Fruit fly (Drosophila melanogaster) whole organism: ENCODE data around the gene eIF2beta.
A peak's percentile ranks its signal among the peaks of the same experiment; 100 is the strongest.

ENCODE experiments used
- CG8478 ChIP-seq: fragments of >200 bp; optimal IDR thresholded peaks from 2 replicates; lab custom pipeline; 2018; ENCODE audit warnings: inconsistent platforms
- Dll ChIP-seq: fragments of >200 bp; optimal IDR thresholded peaks from 2 replicates; lab custom pipeline; 2017
- EcR ChIP-seq, 2 experiments: fragments of >200 bp; optimal IDR thresholded peaks; 2 replicates each; lab custom pipeline; 2017; ENCODE audit warnings: missing biosample characterization in 2 of 2, missing genetic modification characterization in 2 of 2, missing genetic modification reagents in 2 of 2
- pan ChIP-seq: fragments of >200 bp; optimal IDR thresholded peaks from 2 replicates; lab custom pipeline; 2017
- psq ChIP-seq: fragments of >200 bp; optimal IDR thresholded peaks from 2 replicates; lab custom pipeline; 2017
- usp ChIP-seq: fragments of >200 bp; optimal IDR thresholded peaks from 2 replicates; lab custom pipeline; 2017; ENCODE audit warnings: missing biosample characterization, missing genetic modification characterization, mixed read lengths

eIF2beta gene

DNA sequence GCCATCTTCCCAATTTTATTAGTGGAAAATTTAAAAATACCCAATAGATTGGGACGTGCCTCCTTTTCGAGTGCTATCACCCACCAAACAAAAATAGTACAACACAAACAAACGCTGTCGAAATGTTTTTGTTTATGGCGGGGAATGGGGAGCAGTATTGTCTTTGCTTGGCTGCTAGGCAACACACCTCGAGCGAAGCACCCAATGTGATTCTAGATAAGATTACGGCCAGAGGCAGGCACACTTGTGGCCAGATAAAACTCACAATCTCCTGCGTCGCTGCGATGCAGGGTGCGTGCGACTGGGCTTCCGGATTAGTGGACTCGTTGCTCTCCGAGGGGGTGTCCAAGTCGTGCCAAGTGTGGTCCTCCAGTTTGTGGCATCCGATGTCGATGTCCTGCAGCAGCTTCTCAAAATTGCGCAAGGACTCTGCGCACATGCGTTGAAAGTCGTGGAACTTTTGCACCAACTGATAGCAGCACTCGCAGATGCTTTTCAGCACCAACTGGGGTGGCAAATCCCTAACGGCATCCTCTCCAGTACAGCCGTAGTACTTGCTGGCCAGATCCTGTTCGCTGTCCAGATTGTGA is 19.5 kb downstream of the eIF2beta start:
- TF ChIP-seq Dll (lab: Kevin White, UChicago) (no peak), psq (lab: Kevin White, UChicago) (no peak), pan (lab: Kevin White, UChicago) (no peak), EcR (GFP tag; optimal IDR thresholded peaks at IDR 0.05; lab: Kevin White, UChicago) (no peak), usp (no peak), CG8478 (lab: Kevin White, UChicago) (no peak)

- no peak for TF ChIP-seq usp
These were observed 20.5 kb downstream of the eIF2beta start for dm6 chr3L:12505990-12506389.

DNA sequence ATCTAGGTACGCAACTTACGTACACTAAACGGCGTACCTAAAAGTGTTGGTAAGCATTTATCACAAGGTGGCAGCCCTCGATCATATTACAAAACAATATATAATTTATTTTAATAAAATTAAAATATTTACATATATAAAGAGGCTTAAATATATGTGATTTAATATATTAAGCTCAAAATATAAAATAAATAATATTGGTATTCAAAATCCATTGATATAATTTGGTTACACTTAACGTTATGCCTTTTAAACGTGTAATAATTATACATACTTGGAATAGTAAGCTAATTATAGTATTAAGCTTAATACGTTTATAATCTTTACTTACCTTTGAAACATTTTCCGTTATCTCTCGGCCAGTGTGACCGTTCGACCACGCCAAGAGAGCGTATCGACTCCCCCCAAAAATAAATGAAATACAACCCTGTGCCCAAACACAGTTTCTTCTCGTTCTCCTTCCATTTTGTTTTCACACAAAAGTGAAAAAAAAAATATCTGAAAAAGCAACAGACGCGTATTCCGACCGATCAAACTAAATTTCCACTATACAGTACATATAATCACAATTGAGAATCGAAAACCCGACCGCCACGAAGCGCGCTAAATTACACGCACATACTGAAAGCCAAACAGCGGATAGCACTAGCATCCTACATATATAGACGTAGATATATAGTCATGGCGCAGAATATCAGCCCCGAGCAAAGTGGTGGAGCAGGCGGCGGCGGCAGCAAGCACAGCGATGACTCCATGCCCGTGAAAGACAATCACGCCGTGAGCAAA is 22.5 kb downstream of the eIF2beta start, which contains the start of the genes CG10646 and vih:
Gene CG10646 (minus strand): TSS at position 30 of the 786 bp plus-strand sequence.
Gene vih (plus strand): TSS at position 428 of the 786 bp plus-strand sequence.
- TF ChIP-seq EcR (GFP tag; optimal IDR thresholded peaks at IDR 0.05; lab: Kevin White, UChicago) (no peak), CG8478 (lab: Kevin White, UChicago) (no peak), pan (lab: Kevin White, UChicago) (no peak)

DNA sequence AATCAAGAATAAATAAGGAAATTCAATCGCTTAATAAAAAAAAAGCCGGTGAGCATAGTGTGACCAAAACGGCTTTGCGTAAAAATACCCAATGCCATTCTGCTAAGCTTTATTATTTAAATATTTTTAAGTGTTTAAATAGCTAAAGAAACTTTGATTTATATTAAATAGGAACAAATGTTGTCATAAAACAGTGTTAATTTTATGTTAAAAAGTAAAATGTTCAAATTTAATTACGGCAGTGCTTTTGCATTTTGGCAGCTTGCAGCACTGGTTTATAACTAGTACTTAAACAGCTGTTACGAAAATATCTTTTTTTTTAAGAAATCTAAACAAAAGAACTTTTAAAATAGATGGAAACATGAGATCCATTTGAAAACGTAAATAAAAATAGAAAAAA is 25.3 kb downstream of the eIF2beta start, which contains the start of the genes CG10638 and CG10681:
Gene CG10638 (minus strand): TSS at position 63 of the 400 bp plus-strand sequence.
Gene CG10681 (plus strand): TSS at position 265 of the 400 bp plus-strand sequence.
- no peak for TF ChIP-seq psq (lab: Kevin White, UChicago)
- no peak for TF ChIP-seq CG8478 (lab: Kevin White, UChicago)
- TF ChIP-seq Dll (lab: Kevin White, UChicago) = no peak
- no peak for TF ChIP-seq EcR (GFP tag; optimal IDR thresholded peaks at IDR 0.05; lab: Kevin White, UChicago)

- TF ChIP-seq Dll (lab: Kevin White, UChicago) (no peak), usp (no peak), CG8478 (lab: Kevin White, UChicago) (no peak), pan (lab: Kevin White, UChicago) (no peak), EcR (GFP tag; optimal IDR thresholded peaks at IDR 0.05; lab: Kevin White, UChicago) (no peak), psq (lab: Kevin White, UChicago) (no peak)
These were observed 29.8 kb downstream of the eIF2beta start, which contains the start of gene CG10657 for dm6 chr3L:12496428-12497344. CG10657 (minus strand) TSS chr3L:12497216.

- TF ChIP-seq psq (lab: Kevin White, UChicago) = no peak
- TF ChIP-seq pan (lab: Kevin White, UChicago) = no peak
- no peak for TF ChIP-seq EcR (GFP tag; optimal IDR thresholded peaks at IDR 0.05; lab: Kevin White, UChicago)
- no peak for TF ChIP-seq Dll (lab: Kevin White, UChicago)
- no peak for TF ChIP-seq usp
- no peak for TF ChIP-seq CG8478 (lab: Kevin White, UChicago)
These were observed 31.2 kb downstream of the eIF2beta start for dm6 chr3L:12495312-12495725.

DNA sequence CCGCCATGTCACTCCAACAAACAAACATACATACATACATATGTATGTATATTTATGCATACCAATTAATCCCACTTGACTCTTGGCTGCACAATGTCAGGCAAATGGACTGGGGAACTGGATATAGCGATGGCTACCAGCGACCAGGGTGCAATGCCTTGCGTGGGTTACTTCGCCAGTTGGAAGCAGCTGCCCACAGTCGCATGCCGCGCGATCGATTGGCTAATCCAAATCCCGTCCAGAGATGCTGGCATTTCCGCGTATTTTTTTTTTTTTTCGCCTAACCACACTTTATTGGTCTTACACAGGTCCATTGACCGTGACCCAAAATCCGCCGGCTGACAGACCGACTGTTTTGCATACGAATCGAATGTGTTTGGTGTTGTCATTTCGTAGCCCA is 32.3 kb downstream of the eIF2beta start:
- TF ChIP-seq usp (no peak), pan (lab: Kevin White, UChicago) (no peak), EcR (GFP tag; optimal IDR thresholded peaks at IDR 0.05; lab: Kevin White, UChicago) (no peak), psq (lab: Kevin White, UChicago) (no peak), Dll (lab: Kevin White, UChicago) (no peak), CG8478 (lab: Kevin White, UChicago) (no peak)

- TF ChIP-seq Dll (lab: Kevin White, UChicago) (no peak), usp (no peak), CG8478 (lab: Kevin White, UChicago) (no peak), psq (lab: Kevin White, UChicago) (no peak), pan (lab: Kevin White, UChicago) (no peak), EcR (GFP tag; optimal IDR thresholded peaks at IDR 0.05; lab: Kevin White, UChicago) (no peak)
These were observed 36.0 kb downstream of the eIF2beta start, which contains the start of gene CG10660 for dm6 chr3L:12490418-12491035. CG10660 (minus strand) TSS chr3L:12490676.

- TF ChIP-seq EcR (GFP tag; optimal IDR thresholded peaks at IDR 0.05; lab: Kevin White, UChicago) = peak in 1 of 2 experiments; percentile 16
- no peak for TF ChIP-seq pan (lab: Kevin White, UChicago)
- TF ChIP-seq Dll (lab: Kevin White, UChicago) = peak; percentile 98
These were observed 36.6 kb downstream of the eIF2beta start for dm6 chr3L:12489952-12490351.

DNA sequence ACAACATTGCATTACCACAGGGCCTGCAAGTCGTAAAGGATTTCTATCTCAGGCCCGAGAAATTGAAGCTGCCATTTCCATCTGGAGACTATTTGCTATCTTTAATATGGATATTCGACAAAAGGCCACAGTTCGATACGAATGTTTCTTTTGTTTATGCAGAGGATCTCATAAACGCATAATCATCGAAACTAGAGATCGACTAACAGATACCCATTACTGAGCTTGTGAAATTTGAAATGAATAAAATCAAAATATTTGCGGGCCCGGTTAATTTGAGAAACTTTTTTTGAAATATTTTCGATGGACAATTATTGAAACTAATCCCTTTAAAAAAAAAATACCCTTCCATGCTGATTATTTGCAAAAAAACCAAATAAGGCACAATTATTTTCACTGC is 40.4 kb downstream of the eIF2beta start:
- TF ChIP-seq pan (lab: Kevin White, UChicago) = no peak
- no peak for TF ChIP-seq Dll (lab: Kevin White, UChicago)
- TF ChIP-seq EcR (GFP tag; optimal IDR thresholded peaks at IDR 0.05; lab: Kevin White, UChicago) = no peak
- TF ChIP-seq psq (lab: Kevin White, UChicago) = no peak
- no peak for TF ChIP-seq CG8478 (lab: Kevin White, UChicago)
- TF ChIP-seq usp = no peak

dm6 chr3L:12484948-12485347 is 41.6 kb downstream of the eIF2beta start, which contains the start of gene CG10663:
CG10663 (minus strand) TSS chr3L:12485035.
- TF ChIP-seq psq (lab: Kevin White, UChicago) = no peak
- TF ChIP-seq pan (lab: Kevin White, UChicago) = no peak
- TF ChIP-seq EcR (GFP tag; optimal IDR thresholded peaks at IDR 0.05; lab: Kevin White, UChicago) = no peak
- TF ChIP-seq Dll (lab: Kevin White, UChicago) = no peak
- no peak for TF ChIP-seq CG8478 (lab: Kevin White, UChicago)
- no peak for TF ChIP-seq usp
